Fruit fly (Drosophila melanogaster) whole organism, embryonic: ENCODE measurements around the gene NimC1.
A peak's percentile ranks its signal among the peaks of the same experiment; 100 is the strongest.

Source experiments
- Atf3 ChIP-seq: fragments of 200-800 bp; sonication (Bioruptor generic); optimal IDR thresholded peaks from 3 replicates; lab custom pipeline; 2016; ENCODE audit warnings: missing biosample characterization, missing genetic modification characterization
- CG1024 ChIP-seq: fragments of 200-800 bp; sonication (Bioruptor generic); IDR thresholded peaks from 2 replicates; pipeline ENCODE4 v1.3.6; 2022; ENCODE audit warnings: missing biosample characterization, missing genetic modification characterization
- CG11093 ChIP-seq: fragments of 200-800 bp; sonication (Bioruptor generic); IDR thresholded peaks from 3 replicates; pipeline ENCODE4 v1.3.6; 2022; ENCODE audit warnings: missing biosample characterization, missing genetic modification characterization
- CG12071 ChIP-seq: fragments of 200-800 bp; sonication (Bioruptor generic); optimal IDR thresholded peaks from 3 replicates; lab custom pipeline; 2018; ENCODE audit warnings: missing biosample characterization, mild to moderate bottlenecking, missing genetic modification characterization
- CG14667 ChIP-seq: fragments of 200-800 bp; sonication (Bioruptor generic); IDR thresholded peaks from 2 replicates; pipeline ENCODE4 v1.3.6; 2022; ENCODE audit warnings: missing biosample characterization, missing genetic modification characterization
- CG15601 ChIP-seq: fragments of 200-800 bp; sonication (Bioruptor generic); optimal IDR thresholded peaks from 3 replicates; lab custom pipeline; 2019; ENCODE audit warnings: missing biosample characterization, mild to moderate bottlenecking, missing genetic modification characterization, moderate library complexity
- CG18262 ChIP-seq: fragments of 200-800 bp; optimal IDR thresholded peaks from 3 replicates; lab custom pipeline; 2019; ENCODE audit warnings: missing biosample characterization, mild to moderate bottlenecking, missing genetic modification characterization, moderate library complexity
- CG1832 ChIP-seq: fragments of 200-800 bp; sonication (Bioruptor generic); optimal IDR thresholded peaks from 2 replicates; lab custom pipeline; 2017; ENCODE audit warnings: missing biosample characterization, mild to moderate bottlenecking, missing genetic modification characterization, inconsistent platforms
- CG2129 ChIP-seq: fragments of 200-800 bp; sonication (Bioruptor generic); IDR thresholded peaks from 2 replicates; pipeline ENCODE4 v1.3.6; 2022; ENCODE audit warnings: missing biosample characterization, missing genetic modification characterization; ENCODE audit not compliant: partially characterized antibody
- CG2199 ChIP-seq: fragments of 200-800 bp; sonication (Bioruptor generic); IDR thresholded peaks from 3 replicates; pipeline ENCODE4 v1.3.6; 2022; ENCODE audit warnings: missing biosample characterization, missing genetic modification characterization
- CG30403 ChIP-seq: fragments of 200-800 bp; sonication (Bioruptor generic); optimal IDR thresholded peaks from 3 replicates; lab custom pipeline; 2016; ENCODE audit warnings: missing biosample characterization, missing genetic modification characterization
- CG31365 ChIP-seq: fragments of 200-800 bp; sonication (Bioruptor generic); optimal IDR thresholded peaks from 2 replicates; lab custom pipeline; 2018; ENCODE audit warnings: missing biosample characterization, mild to moderate bottlenecking, missing genetic modification characterization
- CG34224 ChIP-seq: fragments of 200-800 bp; sonication (Bioruptor generic); IDR thresholded peaks from 3 replicates; pipeline ENCODE4 v1.3.6; 2022; ENCODE audit warnings: missing biosample characterization, missing genetic modification characterization; ENCODE audit not compliant: partially characterized antibody
- CG4404 ChIP-seq: fragments of 200-800 bp; sonication (Bioruptor generic); IDR thresholded peaks from 2 replicates; pipeline ENCODE4 v1.3.6; 2022; ENCODE audit warnings: missing biosample characterization, missing genetic modification characterization
- CG5245 ChIP-seq: fragments of 200-800 bp; sonication (Bioruptor generic); optimal IDR thresholded peaks from 3 replicates; lab custom pipeline; 2016; ENCODE audit warnings: missing biosample characterization, missing genetic modification characterization
- CG5953 ChIP-seq: fragments of 200-800 bp; sonication (Bioruptor generic); IDR thresholded peaks from 2 replicates; pipeline ENCODE4 v1.3.6; 2022; ENCODE audit warnings: missing biosample characterization, missing genetic modification characterization
- CG6175 ChIP-seq: fragments of 200-800 bp; sonication (Bioruptor generic); IDR thresholded peaks from 3 replicates; pipeline ENCODE4 v1.3.6; 2022; ENCODE audit warnings: missing biosample characterization, missing genetic modification characterization
- CG7271 ChIP-seq: fragments of 200-800 bp; sonication (Bioruptor generic); optimal IDR thresholded peaks from 2 replicates; lab custom pipeline; 2018; ENCODE audit warnings: missing biosample characterization, mild to moderate bottlenecking, missing genetic modification characterization, moderate library complexity
- CG8478 ChIP-seq: fragments of >200 bp; optimal IDR thresholded peaks from 2 replicates; lab custom pipeline; 2018
- Dad ChIP-seq: fragments of 200-800 bp; sonication (Bioruptor generic); optimal IDR thresholded peaks from 3 replicates; lab custom pipeline; 2016; ENCODE audit warnings: missing biosample characterization, missing genetic modification characterization
- Dfd ChIP-seq, 2 experiments: fragments of >200 bp; optimal IDR thresholded peaks; 2 replicates each; lab custom pipeline; 2017; ENCODE audit warnings: missing biosample characterization in 2 of 2, missing genetic modification characterization in 2 of 2
- E2f1 ChIP-seq: fragments of 200-800 bp; sonication (Bioruptor generic); IDR thresholded peaks from 2 replicates; pipeline ENCODE4 v1.3.6; 2022; ENCODE audit warnings: missing biosample characterization, missing genetic modification characterization
- ERR ChIP-seq: fragments of 200-800 bp; sonication (Bioruptor generic); optimal IDR thresholded peaks from 2 replicates; lab custom pipeline; 2016; ENCODE audit warnings: missing biosample characterization, missing genetic modification characterization
- HLH4C ChIP-seq: fragments of 200-800 bp; sonication (Bioruptor generic); IDR thresholded peaks from 3 replicates; pipeline ENCODE4 v1.3.6; 2022; ENCODE audit warnings: missing biosample characterization, missing genetic modification characterization; ENCODE audit not compliant: partially characterized antibody
- HLH54F ChIP-seq: fragments of 200-800 bp; sonication (Bioruptor generic); optimal IDR thresholded peaks from 3 replicates; lab custom pipeline; 2016; ENCODE audit warnings: missing biosample characterization, missing genetic modification characterization
- HLHmδ ChIP-seq: fragments of 200-800 bp; sonication (Bioruptor generic); optimal IDR thresholded peaks from 2 replicates; lab custom pipeline; 2018; ENCODE audit warnings: missing biosample characterization, mild to moderate bottlenecking, missing genetic modification characterization, moderate library complexity
- HmgZ ChIP-seq: fragments of 200-800 bp; sonication (Bioruptor generic); optimal IDR thresholded peaks from 2 replicates; lab custom pipeline; 2018; ENCODE audit warnings: missing biosample characterization, mild to moderate bottlenecking, missing genetic modification characterization
- Hmr ChIP-seq: fragments of 200-800 bp; sonication (Bioruptor generic); optimal IDR thresholded peaks from 3 replicates; lab custom pipeline; 2017; ENCODE audit warnings: mild to moderate bottlenecking, missing biosample characterization, missing genetic modification reagents, missing genetic modification characterization
- Hr51 ChIP-seq, 2 experiments: fragments of 200-800 bp; sonication (Bioruptor generic); optimal IDR thresholded peaks; 2 replicates in 1 of 2; 3 replicates in 1 of 2; lab custom pipeline; 2016 to 2018; ENCODE audit warnings: missing biosample characterization in 2 of 2, missing genetic modification characterization in 2 of 2, mild to moderate bottlenecking in 1 of 2, moderate library complexity in 1 of 2
- Hsf ChIP-seq: fragments of 200-800 bp; sonication (Bioruptor generic); optimal IDR thresholded peaks from 3 replicates; lab custom pipeline; 2016; ENCODE audit warnings: missing biosample characterization, missing genetic modification characterization
- Lhr ChIP-seq: fragments of 200-800 bp; sonication (Bioruptor generic); optimal IDR thresholded peaks from 3 replicates; lab custom pipeline; 2017; ENCODE audit warnings: mild to moderate bottlenecking, missing biosample characterization, missing genetic modification reagents, missing genetic modification characterization
- Optix ChIP-seq: fragments of 200-800 bp; sonication (Bioruptor generic); IDR thresholded peaks from 3 replicates; pipeline ENCODE4 v1.3.6; 2022; ENCODE audit warnings: missing biosample characterization, missing genetic modification characterization
- Spps ChIP-seq: fragments of 200-800 bp; sonication (Bioruptor generic); optimal IDR thresholded peaks from 2 replicates; lab custom pipeline; 2018; ENCODE audit warnings: missing biosample characterization, mild to moderate bottlenecking, missing genetic modification characterization
- Taf1 ChIP-seq: fragments of 200-800 bp; sonication (Bioruptor generic); IDR thresholded peaks from 2 replicates; pipeline ENCODE4 v1.3.6; 2022; ENCODE audit warnings: missing biosample characterization, missing genetic modification characterization
- ap ChIP-seq: fragments of 200-800 bp; sonication (Bioruptor generic); IDR thresholded peaks from 2 replicates; pipeline ENCODE4 v1.3.6; 2022; ENCODE audit warnings: missing biosample characterization, missing genetic modification characterization
- crc ChIP-seq: fragments of 200-800 bp; sonication (Bioruptor generic); optimal IDR thresholded peaks from 2 replicates; lab custom pipeline; 2016; ENCODE audit warnings: missing biosample characterization, missing genetic modification characterization
- crp ChIP-seq, 2 experiments: fragments of 200-800 bp; sonication (Bioruptor generic); optimal IDR thresholded peaks; 2 replicates in 1 of 2; 3 replicates in 1 of 2; lab custom pipeline; 2017; ENCODE audit warnings: missing biosample characterization in 2 of 2, missing genetic modification characterization in 2 of 2, mild to moderate bottlenecking in 1 of 2, moderate library complexity in 1 of 2
- gce ChIP-seq: fragments of 200-800 bp; sonication (Bioruptor generic); IDR thresholded peaks from 3 replicates; pipeline ENCODE4 v1.3.6; 2022; ENCODE audit warnings: missing biosample characterization, missing genetic modification characterization
- gem ChIP-seq: fragments of 200-800 bp; sonication (Bioruptor generic); optimal IDR thresholded peaks from 2 replicates; lab custom pipeline; 2019; ENCODE audit warnings: missing biosample characterization, mild to moderate bottlenecking, missing genetic modification characterization, moderate library complexity
- klu ChIP-seq: fragments of 200-800 bp; sonication (Bioruptor generic); IDR thresholded peaks from 2 replicates; pipeline ENCODE4 v1.3.6; 2022; ENCODE audit warnings: missing biosample characterization, missing genetic modification characterization
- lola ChIP-seq, 3 experiments: fragments of >200 bp in 2 of 3; fragments of 200-800 bp in 1 of 3; sonication (Bioruptor generic) in 1 of 3; optimal IDR thresholded peaks; 2 replicates each; lab custom pipeline; 2017 to 2019; ENCODE audit warnings: missing biosample characterization in 3 of 3, missing genetic modification characterization in 3 of 3, mild to moderate bottlenecking in 1 of 3, moderate library complexity in 1 of 3
- pan ChIP-seq, 4 experiments: fragments of >200 bp in 3 of 4; fragments of 200-800 bp in 1 of 4; sonication (Bioruptor generic) in 1 of 4; optimal IDR thresholded peaks in 3 of 4; IDR thresholded peaks in 1 of 4; 2 replicates each; pipeline versions ENCODE4 v1.3.6 to Lab custom; 2017 to 2022; ENCODE audit warnings: missing biosample characterization in 2 of 4, missing genetic modification characterization in 2 of 4, mixed read lengths in 1 of 4
- phol ChIP-seq: fragments of 200-800 bp; sonication (Bioruptor generic); optimal IDR thresholded peaks from 3 replicates; lab custom pipeline; 2018; ENCODE audit warnings: missing biosample characterization, mild to moderate bottlenecking, missing genetic modification characterization, moderate library complexity
- salm ChIP-seq: fragments of 200-800 bp; sonication (Bioruptor generic); optimal IDR thresholded peaks from 2 replicates; lab custom pipeline; 2018; ENCODE audit warnings: missing biosample characterization, mild to moderate bottlenecking, missing genetic modification characterization
- sens ChIP-seq: fragments of 200-800 bp; sonication (Bioruptor generic); peaks from one replicate; lab custom pipeline; 2016; ENCODE audit warnings: missing biosample characterization, missing genetic modification characterization
- sim ChIP-seq: fragments of 200-800 bp; sonication (Bioruptor generic); IDR thresholded peaks from 2 replicates; pipeline ENCODE4 v1.3.6; 2022; ENCODE audit warnings: missing biosample characterization, missing genetic modification characterization
- stwl ChIP-seq: fragments of 200-800 bp; sonication (Bioruptor generic); optimal IDR thresholded peaks from 3 replicates; lab custom pipeline; 2018; ENCODE audit warnings: missing biosample characterization, mild to moderate bottlenecking, missing genetic modification characterization, moderate library complexity
- tgo ChIP-seq: fragments of 200-800 bp; sonication (Bioruptor generic); IDR thresholded peaks from 3 replicates; pipeline ENCODE4 v1.3.6; 2022; ENCODE audit warnings: missing biosample characterization, missing genetic modification characterization
- tin ChIP-seq: fragments of 200-800 bp; sonication (Bioruptor generic); optimal IDR thresholded peaks from 3 replicates; lab custom pipeline; 2016; ENCODE audit warnings: missing biosample characterization, missing genetic modification characterization
- zfh1 ChIP-seq: fragments of 200-800 bp; sonication (Bioruptor generic); IDR thresholded peaks from 3 replicates; pipeline ENCODE4 v1.3.6; 2022; ENCODE audit warnings: missing biosample characterization, missing genetic modification characterization

The NimC1 gene

DNA sequence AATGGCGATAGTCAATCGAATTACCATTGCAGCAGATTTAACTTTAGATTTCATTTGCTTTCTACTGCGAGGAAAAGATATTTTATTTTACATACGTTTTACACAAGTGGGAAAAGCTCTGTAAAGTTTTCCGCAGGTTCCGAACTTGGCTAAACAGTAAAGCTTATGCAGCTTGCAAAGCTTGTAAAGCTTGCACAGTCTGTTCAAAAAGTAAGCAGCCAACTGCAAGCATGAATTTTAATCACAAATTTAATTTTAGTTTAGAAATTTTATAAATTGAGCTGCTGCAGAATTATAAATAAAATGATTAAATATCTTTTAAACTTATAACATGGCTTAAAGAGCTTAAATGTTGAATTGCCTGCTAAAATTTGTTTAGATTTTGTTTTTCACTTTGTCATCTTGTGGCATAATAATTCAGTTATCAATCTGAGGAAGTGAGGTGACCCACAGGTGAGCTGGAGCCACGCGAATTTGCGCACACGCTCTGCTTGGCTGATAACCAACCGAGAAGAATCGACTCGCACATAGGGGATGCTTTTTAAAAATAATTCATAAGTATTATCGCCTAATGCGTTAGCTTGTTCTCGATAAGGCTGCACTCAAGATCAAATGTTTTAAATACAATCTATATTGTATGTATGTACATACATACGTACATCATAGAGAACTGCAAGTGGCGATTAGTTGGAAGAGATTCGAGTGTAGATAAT, 35.2 kb upstream of the NimC1 start (continued):
- TF ChIP-seq Atf3 (GFP tag; lab: Kevin White, UChicago) (no peak), klu (no peak), CG34224 (GFP tag; lab: Robert Waterston, UW) (no peak; the same call in 2 of the 3 replicates), pan (optimal IDR thresholded peaks at IDR 0.05; lab: Kevin White, UChicago) (no peak), pan (GFP tag; optimal IDR thresholded peaks at IDR 0.05 in 1 of 2, IDR thresholded peaks at IDR 0.05 in 1 of 2) (no peak), Dad (GFP tag; lab: Kevin White, UChicago) (no peak), Optix (GFP tag; lab: Robert Waterston, UW) (no peak), gem (tag; lab: Kevin White, UChicago) (peak; percentile 60), CG5953 (GFP tag; lab: Robert Waterston, UW) (no peak), tin (GFP tag; lab: Kevin White, UChicago) (peak; percentile 3), CG1832 (GFP tag; lab: Kevin White, UChicago) (no peak), CG8478 (lab: Kevin White, UChicago) (no peak), Hmr (peak; percentile 39), crp (GFP tag; optimal IDR thresholded peaks at IDR 0.05; lab: Kevin White, UChicago) (no peak), Spps (tag; lab: Kevin White, UChicago) (no peak), Hr51 (GFP tag; optimal IDR thresholded peaks at IDR 0.05; lab: Kevin White, UChicago) (peak in 1 of 2 experiments; percentile 50), tgo (GFP tag; lab: Robert Waterston, UW) (no peak; the same call in 2 of the 3 replicates), HLH4C (GFP tag; lab: Robert Waterston, UW) (no peak), CG2129 (no peak), lola (GFP tag; optimal IDR thresholded peaks at IDR 0.05; lab: Kevin White, UChicago) (no peak), HLHmδ (GFP tag; lab: Kevin White, UChicago) (no peak), sens (GFP tag; lab: Kevin White, UChicago) (peak; percentile 7), Dfd (GFP tag; optimal IDR thresholded peaks at IDR 0.05; lab: Kevin White, UChicago) (no peak), ap (GFP tag; lab: Robert Waterston, UW) (no peak), ERR (GFP tag; lab: Kevin White, UChicago) (no peak), CG6175 (no peak), sim (GFP tag; lab: Robert Waterston, UW) (no peak), CG2199 (GFP tag; lab: Robert Waterston, UW) (peak; percentile 76; the same call in 1 of the 3 replicates), CG14667 (no peak), CG5245 (GFP tag; lab: Kevin White, UChicago) (no peak), CG4404 (no peak), Taf1 (GFP tag; lab: Robert Waterston, UW) (no peak), CG7271 (tag; lab: Kevin White, UChicago) (no peak), CG12071 (no peak), CG11093 (GFP tag; lab: Robert Waterston, UW) (no peak), gce (no peak), CG1024 (GFP tag; lab: Robert Waterston, UW) (no peak), stwl (tag; lab: Kevin White, UChicago) (no peak), E2f1 (GFP tag; lab: Robert Waterston, UW) (peak; percentile 38; the same call in 1 of the 2 replicates), zfh1 (GFP tag; lab: Robert Waterston, UW) (no peak), HLH54F (GFP tag; lab: Kevin White, UChicago) (no peak), Hsf (GFP tag; lab: Kevin White, UChicago) (no peak), Lhr (peak; percentile 4), CG18262 (no peak), HmgZ (peak; percentile 26), salm (tag; lab: Kevin White, UChicago) (no peak), CG31365 (tag; lab: Kevin White, UChicago) (no peak), crc (no peak), phol (no peak), CG30403 (GFP tag; lab: Kevin White, UChicago) (peak; percentile 25), CG15601 (tag; lab: Kevin White, UChicago) (peak; percentile 14)
